Worm (Caenorhabditis elegans) whole organism, L1 larva: ENCODE results near the gene ife-4.

Source experiments
- C04F5.9 ChIP-seq: sonication (generic microtip); optimal IDR thresholded peaks from 2 replicates; lab custom pipeline; 2016; ENCODE audit warnings: missing genetic modification characterization, missing compliant biosample characterization
- C34B4.2 ChIP-seq: sonication (generic microtip); optimal IDR thresholded peaks from 2 replicates; lab custom pipeline; 2017; ENCODE audit warnings: mild to moderate bottlenecking, missing genetic modification characterization, missing compliant biosample characterization
- F16B12.6 ChIP-seq: fragments of 150-350 bp; optimal IDR thresholded peaks from 2 replicates; lab custom pipeline; 2014; ENCODE audit warnings: missing biosample characterization, missing genetic modification characterization
- Y116A8C.19 ChIP-seq: sonication (generic microtip); optimal IDR thresholded peaks from 2 replicates; lab custom pipeline; 2016; ENCODE audit warnings: missing compliant biosample characterization, missing genetic modification characterization, borderline replicate concordance
- aly-2 ChIP-seq: fragments of 150-350 bp; optimal IDR thresholded peaks from 2 replicates; lab custom pipeline; 2014; ENCODE audit warnings: missing biosample characterization, missing genetic modification characterization
- ceh-63 ChIP-seq: fragments of 200-800 bp; sonication (Bioruptor generic); optimal IDR thresholded peaks from 2 replicates; lab custom pipeline; 2018; ENCODE audit warnings: mild to moderate bottlenecking, missing genetic modification characterization, missing compliant biosample characterization
- ces-1 ChIP-seq: fragments of 150-350 bp; optimal IDR thresholded peaks from 2 replicates; lab custom pipeline; 2014; ENCODE audit warnings: missing biosample characterization, missing genetic modification reagents, missing genetic modification characterization
- dpl-1 ChIP-seq, 3 experiments: fragments of 150-350 bp in 2 of 3; sonication (generic microtip) in 1 of 3; optimal IDR thresholded peaks; 2 replicates each; lab custom pipeline; 2014 to 2017; ENCODE audit warnings: missing biosample characterization in 3 of 3, missing genetic modification characterization in 3 of 3, missing genetic modification reagents in 3 of 3
- efl-1 ChIP-seq, 4 experiments: fragments of 150-350 bp; optimal IDR thresholded peaks in 3 of 4; peaks in 1 of 4; 1 replicate in 1 of 4; 2 replicates in 3 of 4; lab custom pipeline; 2014; ENCODE audit warnings: missing biosample characterization in 2 of 4, missing genetic modification characterization in 2 of 4, missing genetic modification reagents in 2 of 4
- efl-3 ChIP-seq: fragments of 200-800 bp; sonication (Bioruptor generic); optimal IDR thresholded peaks from 2 replicates; lab custom pipeline; 2018; ENCODE audit warnings: mild to moderate bottlenecking, missing genetic modification characterization, missing compliant biosample characterization
- egl-13 ChIP-seq: sonication (generic microtip); optimal IDR thresholded peaks from 2 replicates; lab custom pipeline; 2016; ENCODE audit warnings: missing genotype, missing genetic modification reagents, missing genetic modification characterization, missing compliant biosample characterization
- elt-2 ChIP-seq: sonication (generic microtip); optimal IDR thresholded peaks from 2 replicates; lab custom pipeline; 2016; ENCODE audit warnings: missing genetic modification characterization, mild to moderate bottlenecking, inconsistent platforms, missing compliant biosample characterization, missing genetic modification reagents
- elt-3 ChIP-seq, 6 experiments: fragments of 150-350 bp in 1 of 6; sonication (generic microtip); optimal IDR thresholded peaks; 2 replicates each; lab custom pipeline; 2017 to 2018; ENCODE audit warnings: missing biosample characterization in 6 of 6, missing genetic modification characterization in 6 of 6, inconsistent platforms in 1 of 6
- fkh-4 ChIP-seq: sonication (generic microtip); optimal IDR thresholded peaks from 2 replicates; lab custom pipeline; 2016; ENCODE audit warnings: missing compliant biosample characterization, missing genetic modification characterization, borderline replicate concordance
- fos-1 ChIP-seq: fragments of 150-350 bp; optimal IDR thresholded peaks from 2 replicates; lab custom pipeline; 2014; ENCODE audit warnings: missing biosample characterization, missing genetic modification characterization
- hlh-17 ChIP-seq: fragments of 200-800 bp; sonication (Bioruptor generic); optimal IDR thresholded peaks from 2 replicates; lab custom pipeline; 2018; ENCODE audit warnings: missing genetic modification characterization, mild to moderate bottlenecking, missing compliant biosample characterization, moderate library complexity, borderline replicate concordance
- hlh-4 ChIP-seq: sonication (generic microtip); optimal IDR thresholded peaks from 2 replicates; lab custom pipeline; 2016; ENCODE audit warnings: mild to moderate bottlenecking, missing genetic modification characterization, missing compliant biosample characterization
- irx-1 ChIP-seq: sonication (generic microtip); optimal IDR thresholded peaks from 2 replicates; lab custom pipeline; 2016; ENCODE audit warnings: missing genetic modification characterization, missing compliant biosample characterization
- lin-13 ChIP-seq: fragments of 150-350 bp; optimal IDR thresholded peaks from 2 replicates; lab custom pipeline; 2014; ENCODE audit warnings: missing biosample characterization, missing genetic modification reagents, missing genetic modification characterization
- lin-14 ChIP-seq: fragments of 200-800 bp; sonication (Bioruptor generic); optimal IDR thresholded peaks from 2 replicates; lab custom pipeline; 2018; ENCODE audit warnings: mild to moderate bottlenecking, missing genetic modification characterization, moderate library complexity, missing compliant biosample characterization
- lin-15B ChIP-seq: fragments of 150-350 bp; sonication (generic microtip); optimal IDR thresholded peaks from 3 replicates; lab custom pipeline; 2014; ENCODE audit warnings: missing biosample characterization, missing genetic modification characterization
- lin-35 ChIP-seq, 2 experiments: fragments of 150-350 bp; optimal IDR thresholded peaks; 2 replicates each; lab custom pipeline; 2014; ENCODE audit warnings: missing biosample characterization in 2 of 2, missing genetic modification characterization in 2 of 2, missing genetic modification reagents in 2 of 2
- lin-39 ChIP-seq: fragments of 150-350 bp; optimal IDR thresholded peaks from 2 replicates; lab custom pipeline; 2014; ENCODE audit warnings: missing biosample characterization, missing genetic modification reagents, missing genetic modification characterization
- lsy-2 ChIP-seq, 2 experiments: fragments of 150-350 bp; optimal IDR thresholded peaks; 2 replicates each; lab custom pipeline; 2014; ENCODE audit warnings: missing biosample characterization in 2 of 2, missing genetic modification characterization in 2 of 2
- mab-9 ChIP-seq: fragments of 200-800 bp; sonication (Bioruptor generic); IDR thresholded peaks from 2 replicates; pipeline ENCODE4 v1.3.6; 2022; ENCODE audit warnings: missing genetic modification reagents, missing genetic modification characterization, missing compliant biosample characterization
- nhr-28 ChIP-seq: fragments of 150-350 bp; optimal IDR thresholded peaks from 2 replicates; lab custom pipeline; 2014; ENCODE audit warnings: missing biosample characterization, missing genetic modification characterization
- nhr-47 ChIP-seq: sonication (generic microtip); optimal IDR thresholded peaks from 2 replicates; lab custom pipeline; 2016; ENCODE audit warnings: mild to moderate bottlenecking, missing genetic modification characterization, moderate library complexity, missing compliant biosample characterization
- nhr-71 ChIP-seq: sonication (generic microtip); optimal IDR thresholded peaks from 2 replicates; lab custom pipeline; 2016; ENCODE audit warnings: mild to moderate bottlenecking, missing genetic modification characterization, moderate library complexity, missing compliant biosample characterization
- nhr-77 ChIP-seq: fragments of 150-350 bp; optimal IDR thresholded peaks from 2 replicates; lab custom pipeline; 2014; ENCODE audit warnings: missing biosample characterization, missing genetic modification characterization
- nhr-84 ChIP-seq: sonication (generic microtip); optimal IDR thresholded peaks from 2 replicates; lab custom pipeline; 2017; ENCODE audit warnings: missing biosample characterization, missing genetic modification characterization
- nhr-85 ChIP-seq: sonication (generic microtip); peaks from one replicate; lab custom pipeline; 2016; ENCODE audit warnings: missing genetic modification characterization, inconsistent platforms, missing compliant biosample characterization
- nhr-90 ChIP-seq: sonication (generic microtip); optimal IDR thresholded peaks from 2 replicates; lab custom pipeline; 2016; ENCODE audit warnings: mild to moderate bottlenecking, missing genetic modification characterization, missing compliant biosample characterization; ENCODE audit not compliant: poor library complexity
- rnt-1 ChIP-seq: sonication (generic microtip); optimal IDR thresholded peaks from 2 replicates; lab custom pipeline; 2016; ENCODE audit warnings: mild to moderate bottlenecking, missing genetic modification characterization, moderate library complexity, missing compliant biosample characterization
- snpc-4 ChIP-seq: fragments of 150-350 bp; optimal IDR thresholded peaks from 2 replicates; lab custom pipeline; 2014; ENCODE audit warnings: missing biosample characterization, missing genetic modification characterization
- snu-23 ChIP-seq: sonication (generic microtip); optimal IDR thresholded peaks from 2 replicates; lab custom pipeline; 2016; ENCODE audit warnings: missing genetic modification characterization, missing compliant biosample characterization
- tbx-2 ChIP-seq: sonication (generic microtip); optimal IDR thresholded peaks from 2 replicates; lab custom pipeline; 2016; ENCODE audit warnings: missing genetic modification characterization, missing compliant biosample characterization
- tlp-1 ChIP-seq: fragments of 150-350 bp; optimal IDR thresholded peaks from 2 replicates; lab custom pipeline; 2014; ENCODE audit warnings: missing biosample characterization, missing genetic modification characterization
- unc-130 ChIP-seq: fragments of 150-350 bp; optimal IDR thresholded peaks from 2 replicates; lab custom pipeline; 2017; ENCODE audit warnings: missing biosample characterization, missing genetic modification characterization, inconsistent platforms
- xbp-1 ChIP-seq: sonication (generic microtip); optimal IDR thresholded peaks from 2 replicates; lab custom pipeline; 2016; ENCODE audit warnings: missing genetic modification characterization, missing compliant biosample characterization
- zip-4 ChIP-seq: fragments of 200-800 bp; sonication (Bioruptor generic); optimal IDR thresholded peaks from 2 replicates; lab custom pipeline; 2018; ENCODE audit warnings: mild to moderate bottlenecking, missing genetic modification characterization, moderate library complexity, missing compliant biosample characterization
- ztf-11 ChIP-seq, 2 experiments: sonication (generic microtip); optimal IDR thresholded peaks; 2 replicates each; lab custom pipeline; 2016 to 2017; ENCODE audit warnings: missing genetic modification characterization in 2 of 2, missing biosample characterization in 1 of 2, missing compliant biosample characterization in 1 of 2

The ife-4 gene

ce11 chrX:1108874-1109273 lies 4.9 kb downstream of the ife-4 start:
- peak; percentile 24 for TF ChIP-seq unc-130 (tag; lab: Kevin White, UChicago)
- peak; percentile 71 for TF ChIP-seq lin-14
- TF ChIP-seq mab-9, result no peak
- no peak for TF ChIP-seq efl-1 (optimal IDR thresholded peaks at IDR 0.05; lab: Kevin White, UChicago)
- TF ChIP-seq efl-1 (GFP tag; optimal IDR thresholded peaks at IDR 0.05 in 1 of 2; lab: Kevin White, UChicago), result peak in 1 of 2 experiments; percentile 61
- peak; percentile 74 for TF ChIP-seq lin-39
- peak; percentile 44 for TF ChIP-seq nhr-71 (tag; lab: Kevin White, UChicago)
- peak; percentile 7 for TF ChIP-seq snu-23 (GFP tag; lab: Kevin White, UChicago)
- peak in 1 of 2 experiments; percentile 11 for TF ChIP-seq lsy-2 (tag; optimal IDR thresholded peaks at IDR 0.05; lab: Kevin White, UChicago)
- TF ChIP-seq rnt-1 (tag; lab: Kevin White, UChicago), result peak; percentile 94
- TF ChIP-seq aly-2, result no peak

ce11 chrX:1110723-1111122 lies 6.7 kb downstream of the ife-4 start:
- TF ChIP-seq rnt-1 (tag; lab: Kevin White, UChicago) (peak; percentile 55), lin-14 (peak; percentile 51), nhr-71 (tag; lab: Kevin White, UChicago) (peak; percentile 38), ces-1 (no peak), efl-3 (no peak), zip-4 (GFP tag; lab: Kevin White, UChicago) (no peak)

ce11 chrX:1111603-1112002 lies 7.6 kb downstream of the ife-4 start, which contains the start of gene C05D9.3:
Gene C05D9.3, plus strand, starts transcription at chrX:1111903.
- no peak for TF ChIP-seq aly-2
- no peak for TF ChIP-seq lin-35 (GFP tag; optimal IDR thresholded peaks at IDR 0.05; lab: Kevin White, UChicago)
- TF ChIP-seq fos-1, result no peak
- no peak for TF ChIP-seq nhr-28
- TF ChIP-seq irx-1 (tag; lab: Kevin White, UChicago), result no peak
- no peak for TF ChIP-seq nhr-84 (tag; lab: Kevin White, UChicago)
- no peak for TF ChIP-seq F16B12.6 (tag; lab: Kevin White, UChicago)
- no peak for TF ChIP-seq lin-14
- no peak for TF ChIP-seq dpl-1 (GFP tag; optimal IDR thresholded peaks at IDR 0.05; lab: Kevin White, UChicago)
- no peak for TF ChIP-seq elt-2
- TF ChIP-seq C34B4.2 (tag; lab: Kevin White, UChicago), result no peak
- no peak for TF ChIP-seq lsy-2 (tag; optimal IDR thresholded peaks at IDR 0.05; lab: Kevin White, UChicago)
- TF ChIP-seq nhr-71 (tag; lab: Kevin White, UChicago), result no peak
- no peak for TF ChIP-seq mab-9
- TF ChIP-seq xbp-1 (tag; lab: Kevin White, UChicago), result no peak
- TF ChIP-seq lin-13 (GFP tag; lab: Kevin White, UChicago), result no peak
- TF ChIP-seq Y116A8C.19 (tag; lab: Kevin White, UChicago), result no peak
- TF ChIP-seq, all 84 proteins: peak for 0

- no peak for TF ChIP-seq dpl-1 (GFP tag; optimal IDR thresholded peaks at IDR 0.05; lab: Kevin White, UChicago)
- no peak for TF ChIP-seq snpc-4 (tag; lab: Kevin White, UChicago)
- TF ChIP-seq egl-13 (tag; lab: Kevin White, UChicago), result no peak
Measured at ce11 chrX:1115207-1115606, 11.2 kb downstream of the ife-4 start.

- TF ChIP-seq nhr-77 (tag; lab: Kevin White, UChicago) (no peak), efl-1 (optimal IDR thresholded peaks at IDR 0.05; lab: Kevin White, UChicago) (no peak), efl-1 (GFP tag; optimal IDR thresholded peaks at IDR 0.05 in 1 of 2; lab: Kevin White, UChicago) (peak in 1 of 2 experiments; percentile 39), irx-1 (tag; lab: Kevin White, UChicago) (no peak), hlh-4 (tag; lab: Kevin White, UChicago) (no peak)
Measured at ce11 chrX:1117252-1117651, 13.2 kb downstream of the ife-4 start.

- TF ChIP-seq nhr-85 (tag; lab: Kevin White, UChicago), result no peak
- no peak for TF ChIP-seq tbx-2 (tag; lab: Kevin White, UChicago)
- TF ChIP-seq elt-3 (tag; optimal IDR thresholded peaks at IDR 0.05; lab: Kevin White, UChicago), result no peak
- TF ChIP-seq ceh-63, result no peak
- no peak for TF ChIP-seq snu-23 (GFP tag; lab: Kevin White, UChicago)
- no peak for TF ChIP-seq fos-1
- TF ChIP-seq efl-3, result no peak
- no peak for TF ChIP-seq ztf-11 (tag; optimal IDR thresholded peaks at IDR 0.05; lab: Kevin White, UChicago)
- no peak for TF ChIP-seq hlh-4 (tag; lab: Kevin White, UChicago)
- TF ChIP-seq lin-15B, result no peak
- no peak for TF ChIP-seq C04F5.9 (tag; lab: Kevin White, UChicago)
- no peak for TF ChIP-seq nhr-90
- TF ChIP-seq nhr-47 (tag; lab: Kevin White, UChicago), result no peak
- TF ChIP-seq fkh-4 (tag; lab: Kevin White, UChicago), result no peak
- TF ChIP-seq xbp-1 (tag; lab: Kevin White, UChicago), result no peak
- TF ChIP-seq tlp-1 (tag; lab: Kevin White, UChicago), result no peak
- no peak for TF ChIP-seq elt-2
- no peak for TF ChIP-seq hlh-17 (GFP tag; lab: Kevin White, UChicago)
Measured at ce11 chrX:1119305-1119704, 15.3 kb downstream of the ife-4 start, which contains the start of gene C05D9.7. Gene C05D9.7, minus strand, starts transcription at chrX:1119405.
